Worm (Caenorhabditis elegans) whole organism, young adult: ENCODE measurements around the gene C39B10.4.

Experiments
- B0035.1 ChIP-seq: sonication (generic microtip); optimal IDR thresholded peaks from 2 replicates; lab custom pipeline; 2016; ENCODE audit warnings: missing genetic modification characterization, mild to moderate bottlenecking, missing compliant biosample characterization, missing genotype, missing genetic modification reagents
- B0336.3 ChIP-seq: fragments of 200-800 bp; sonication (Bioruptor generic); IDR thresholded peaks from 2 replicates; pipeline ENCODE4 v1.3.6; 2022; ENCODE audit warnings: missing genetic modification characterization, missing compliant biosample characterization
- F22D6.2 ChIP-seq: sonication (generic microtip); optimal IDR thresholded peaks from 2 replicates; lab custom pipeline; 2016; ENCODE audit warnings: mild to moderate bottlenecking, missing genetic modification characterization, missing compliant biosample characterization
- F39B2.1 ChIP-seq: fragments of 200-800 bp; sonication (Bioruptor generic); IDR thresholded peaks from 2 replicates; pipeline ENCODE4 v1.3.6; 2022; ENCODE audit warnings: missing genetic modification reagents, missing genetic modification characterization, missing compliant biosample characterization
- K12H6.12 ChIP-seq: fragments of 200-800 bp; sonication (Bioruptor generic); optimal IDR thresholded peaks from 2 replicates; lab custom pipeline; 2018; ENCODE audit warnings: mild to moderate bottlenecking, missing genetic modification characterization, missing compliant biosample characterization
- T07F8.4 ChIP-seq: sonication (generic microtip); optimal IDR thresholded peaks from 2 replicates; lab custom pipeline; 2016; ENCODE audit warnings: mild to moderate bottlenecking, missing genetic modification characterization, moderate library complexity, missing compliant biosample characterization
- Y53F4B.3 ChIP-seq: fragments of 200-800 bp; sonication (Bioruptor generic); IDR thresholded peaks from 2 replicates; pipeline ENCODE4 v1.3.6; 2022; ENCODE audit warnings: missing genetic modification reagents, missing genetic modification characterization, missing compliant biosample characterization
- Y53G8AR.9 ChIP-seq: fragments of 200-800 bp; sonication (Bioruptor generic); conservative IDR thresholded peaks from 2 replicates; pipeline ENCODE4 v1.3.6; 2022; ENCODE audit warnings: missing genetic modification reagents, missing genetic modification characterization, missing compliant biosample characterization
- Y56A3A.18 ChIP-seq: fragments of 200-800 bp; sonication (Bioruptor generic); IDR thresholded peaks from 2 replicates; pipeline ENCODE4 v1.3.6; 2022; ENCODE audit warnings: missing genetic modification reagents, missing genetic modification characterization, missing compliant biosample characterization
- akir-1 ChIP-seq: fragments of 200-800 bp; sonication (Bioruptor generic); optimal IDR thresholded peaks from 2 replicates; lab custom pipeline; 2018; ENCODE audit warnings: mild to moderate bottlenecking, missing genetic modification characterization, moderate library complexity, missing compliant biosample characterization
- aptf-3 ChIP-seq: fragments of 200-800 bp; sonication (Bioruptor generic); IDR thresholded peaks from 2 replicates; pipeline ENCODE4 v1.3.6; 2022; ENCODE audit warnings: missing genetic modification characterization, missing compliant biosample characterization
- attf-3 ChIP-seq: fragments of 200-800 bp; sonication (Bioruptor generic); conservative IDR thresholded peaks from 2 replicates; pipeline ENCODE4 v1.3.6; 2022; ENCODE audit warnings: missing genetic modification reagents, missing genetic modification characterization, missing compliant biosample characterization
- attf-6 ChIP-seq: fragments of 200-800 bp; sonication (Bioruptor generic); IDR thresholded peaks from 2 replicates; pipeline ENCODE4 v1.3.6; 2022; ENCODE audit warnings: missing genetic modification reagents, missing genetic modification characterization, missing compliant biosample characterization
- ceh-40 ChIP-seq: fragments of 200-800 bp; sonication (Bioruptor generic); IDR thresholded peaks from 2 replicates; pipeline ENCODE4 v1.3.6; 2022; ENCODE audit warnings: missing genetic modification characterization, missing compliant biosample characterization
- ceh-58 ChIP-seq: fragments of 200-800 bp; sonication (Bioruptor generic); IDR thresholded peaks from 2 replicates; pipeline ENCODE4 v1.3.6; 2022; ENCODE audit warnings: missing genetic modification characterization, missing compliant biosample characterization
- egl-18 ChIP-seq: fragments of 200-800 bp; sonication (Bioruptor generic); IDR thresholded peaks from 2 replicates; pipeline ENCODE4 v1.3.6; 2022; ENCODE audit warnings: missing genetic modification reagents, missing genetic modification characterization, missing compliant biosample characterization
- egl-44 ChIP-seq: fragments of 200-800 bp; sonication (Bioruptor generic); IDR thresholded peaks from 2 replicates; pipeline ENCODE4 v1.3.6; 2022; ENCODE audit warnings: missing genetic modification reagents, missing genetic modification characterization, missing compliant biosample characterization
- egrh-3 ChIP-seq: fragments of 200-800 bp; sonication (Bioruptor generic); IDR thresholded peaks from 2 replicates; pipeline ENCODE4 v1.3.6; 2022; ENCODE audit warnings: missing genetic modification reagents, missing genetic modification characterization, missing compliant biosample characterization
- fkh-3 ChIP-seq: sonication (generic microtip); optimal IDR thresholded peaks from 2 replicates; lab custom pipeline; 2016; ENCODE audit warnings: mild to moderate bottlenecking, missing genetic modification characterization, missing compliant biosample characterization
- hrde-1 ChIP-seq: sonication (generic microtip); optimal IDR thresholded peaks from 2 replicates; lab custom pipeline; 2016; ENCODE audit warnings: missing genetic modification characterization, mild to moderate bottlenecking, missing compliant biosample characterization, moderate library complexity, missing genotype, missing genetic modification reagents, borderline replicate concordance
- let-607 ChIP-seq, 2 experiments: fragments of 200-800 bp in 1 of 2; sonication (Bioruptor generic) in 1 of 2; sonication (generic microtip) in 1 of 2; optimal IDR thresholded peaks; 2 replicates each; lab custom pipeline; 2016 to 2018; ENCODE audit warnings: mild to moderate bottlenecking in 2 of 2, missing compliant biosample characterization in 2 of 2, missing genetic modification characterization in 2 of 2, moderate library complexity in 2 of 2, missing genotype in 1 of 2
- lin-54 ChIP-seq: fragments of 200-800 bp; sonication (Bioruptor generic); optimal IDR thresholded peaks from 2 replicates; lab custom pipeline; 2018; ENCODE audit warnings: mild to moderate bottlenecking, missing genetic modification characterization, missing compliant biosample characterization
- lir-1 ChIP-seq: fragments of 200-800 bp; sonication (Bioruptor generic); conservative IDR thresholded peaks from 2 replicates; pipeline ENCODE4 v1.3.6; 2022; ENCODE audit warnings: missing genetic modification reagents, missing genetic modification characterization, missing compliant biosample characterization
- mel-28 ChIP-seq: sonication (generic microtip); optimal IDR thresholded peaks from 2 replicates; lab custom pipeline; 2016; ENCODE audit warnings: borderline replicate concordance, mild to moderate bottlenecking, missing genetic modification characterization, missing compliant biosample characterization
- mes-4 ChIP-seq: sonication (generic microtip); optimal IDR thresholded peaks from 2 replicates; lab custom pipeline; 2016; ENCODE audit warnings: missing genotype, missing genetic modification characterization, missing compliant biosample characterization
- mxl-1 ChIP-seq: sonication (generic microtip); optimal IDR thresholded peaks from 2 replicates; lab custom pipeline; 2016; ENCODE audit warnings: missing genetic modification characterization, missing compliant biosample characterization
- nfya-1 ChIP-seq: sonication (generic microtip); optimal IDR thresholded peaks from 2 replicates; lab custom pipeline; 2017; ENCODE audit warnings: antibody characterized with exemption, missing compliant biosample characterization, missing genetic modification characterization, borderline replicate concordance; ENCODE audit not compliant: insufficient read depth
- nfya-2 ChIP-seq: fragments of 200-800 bp; sonication (Bioruptor generic); IDR thresholded peaks from 2 replicates; pipeline ENCODE4 v1.3.6; 2022; ENCODE audit warnings: missing genetic modification reagents, missing genetic modification characterization, missing compliant biosample characterization
- nhr-80 ChIP-seq: sonication (generic microtip); optimal IDR thresholded peaks from 2 replicates; lab custom pipeline; 2016; ENCODE audit warnings: missing genetic modification characterization, missing compliant biosample characterization
- nhr-90 ChIP-seq: sonication (generic microtip); optimal IDR thresholded peaks from 2 replicates; lab custom pipeline; 2016; ENCODE audit warnings: missing genotype, mild to moderate bottlenecking, missing genetic modification characterization, missing compliant biosample characterization
- repo-1 ChIP-seq: sonication (generic microtip); optimal IDR thresholded peaks from 2 replicates; lab custom pipeline; 2017; ENCODE audit warnings: mild to moderate bottlenecking, missing genetic modification characterization, missing compliant biosample characterization
- sdz-38 ChIP-seq: sonication (generic microtip); optimal IDR thresholded peaks from 2 replicates; lab custom pipeline; 2016; ENCODE audit warnings: missing genotype, missing genetic modification characterization, missing compliant biosample characterization
- snpc-1.1 ChIP-seq: sonication (generic microtip); optimal IDR thresholded peaks from 2 replicates; lab custom pipeline; 2017; ENCODE audit warnings: missing genetic modification characterization, mild to moderate bottlenecking, missing compliant biosample characterization, antibody characterized with exemption, moderate library complexity, missing genotype, missing genetic modification reagents; ENCODE audit not compliant: insufficient read depth
- somi-1 ChIP-seq: fragments of 200-800 bp; sonication (Bioruptor generic); optimal IDR thresholded peaks from 2 replicates; lab custom pipeline; 2018; ENCODE audit warnings: mild to moderate bottlenecking, missing genetic modification characterization, missing compliant biosample characterization
- tlf-1 ChIP-seq: fragments of 200-800 bp; sonication (Bioruptor generic); optimal IDR thresholded peaks from 2 replicates; lab custom pipeline; 2018; ENCODE audit warnings: mild to moderate bottlenecking, missing genetic modification characterization, missing compliant biosample characterization
- unc-130 ChIP-seq: sonication (generic microtip); optimal IDR thresholded peaks from 2 replicates; lab custom pipeline; 2016; ENCODE audit warnings: missing genetic modification reagents, missing genetic modification characterization, missing compliant biosample characterization
- ztf-22 ChIP-seq: fragments of 200-800 bp; sonication (Bioruptor generic); optimal IDR thresholded peaks from 2 replicates; lab custom pipeline; 2018; ENCODE audit warnings: mild to moderate bottlenecking, missing genetic modification characterization, moderate library complexity, missing compliant biosample characterization
- ztf-25 ChIP-seq: fragments of 200-800 bp; sonication (Bioruptor generic); IDR thresholded peaks from 2 replicates; pipeline ENCODE4 v1.3.6; 2022; ENCODE audit warnings: missing genetic modification reagents, missing genetic modification characterization, missing compliant biosample characterization
- ztf-28 ChIP-seq: fragments of 200-800 bp; sonication (Bioruptor generic); IDR thresholded peaks from 2 replicates; pipeline ENCODE4 v1.3.6; 2022; ENCODE audit warnings: missing genetic modification reagents, missing genetic modification characterization, missing compliant biosample characterization

C39B10.4 gene

DNA sequence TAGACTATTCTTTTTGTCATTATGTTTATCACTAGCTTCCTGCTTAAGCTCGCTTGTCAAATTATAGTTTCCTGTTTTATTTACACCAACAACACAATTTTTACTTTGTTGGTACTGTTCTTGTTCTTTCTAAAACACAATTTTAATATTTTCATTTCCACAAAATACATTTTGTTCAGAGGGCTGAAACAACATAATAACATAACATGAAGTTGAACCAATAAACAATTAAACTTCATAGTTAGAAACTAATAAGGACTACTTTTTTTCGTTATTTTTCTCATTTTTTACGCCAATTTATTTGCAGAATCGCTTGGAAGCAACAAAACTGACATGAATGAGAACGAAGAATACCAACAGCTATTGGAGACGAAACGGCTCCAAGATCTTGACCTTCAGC is 969 bp upstream of the C39B10.4 start, which contains the start of gene C39B10.3:
C39B10.3 (plus strand) TSS at position 301 of the 400 bp plus-strand sequence.
- no peak for TF ChIP-seq B0336.3 (GFP tag; lab: Robert Waterston, UW)
- TF ChIP-seq mel-28 (tag; lab: Kevin White, UChicago) = no peak
- TF ChIP-seq repo-1 (tag; lab: Kevin White, UChicago) = no peak
- no peak for TF ChIP-seq nhr-90
- no peak for TF ChIP-seq ceh-58 (GFP tag; lab: Robert Waterston, UW)
- TF ChIP-seq aptf-3 (GFP tag; lab: Robert Waterston, UW) = no peak
- no peak for TF ChIP-seq sdz-38 (tag; lab: Kevin White, UChicago)
- no peak for TF ChIP-seq mxl-1 (tag; lab: Kevin White, UChicago)
- no peak for TF ChIP-seq somi-1 (GFP tag; lab: Kevin White, UChicago)
- no peak for TF ChIP-seq Y56A3A.18 (GFP tag; lab: Robert Waterston, UW)
- no peak for TF ChIP-seq F39B2.1 (GFP tag; lab: Robert Waterston, UW)
- TF ChIP-seq nhr-80 (tag; lab: Kevin White, UChicago) = no peak
- no peak for TF ChIP-seq ceh-40
- TF ChIP-seq lir-1 = no peak
- TF ChIP-seq nfya-1 = no peak
- TF ChIP-seq, all 124 proteins: peak for 0

DNA sequence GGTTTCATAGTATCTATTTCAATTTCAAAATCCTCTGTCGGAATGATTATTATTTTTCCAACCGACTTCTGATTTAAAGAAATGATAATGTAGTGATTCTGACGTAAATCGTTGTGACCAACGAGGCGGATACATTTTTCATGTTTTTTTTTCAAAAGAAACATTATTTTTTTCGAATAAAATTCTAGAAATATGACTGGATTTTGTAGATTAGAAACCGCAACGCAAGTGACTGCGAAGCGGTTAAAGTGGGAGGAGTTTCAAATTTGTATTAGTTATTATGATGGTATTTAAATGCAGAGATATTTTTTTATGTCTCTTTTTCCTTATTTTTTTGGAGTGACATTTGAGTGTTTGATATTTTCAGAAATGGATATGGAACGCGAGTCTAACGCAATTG is 2.2 kb downstream of the C39B10.4 start, which contains the start of gene C39B10.5:
C39B10.5 (plus strand) TSS at position 362 of the 400 bp plus-strand sequence.
- TF ChIP-seq egl-18 (GFP tag; lab: Robert Waterston, UW) (no peak), ztf-28 (no peak), egl-44 (GFP tag; lab: Robert Waterston, UW) (no peak), repo-1 (tag; lab: Kevin White, UChicago) (no peak), F22D6.2 (no peak), snpc-1.1 (tag; lab: Kevin White, UChicago) (no peak), K12H6.12 (tag; lab: Kevin White, UChicago) (no peak), egrh-3 (GFP tag; lab: Robert Waterston, UW) (no peak), lin-54 (GFP tag; lab: Kevin White, UChicago) (no peak), ceh-40 (no peak), nfya-2 (no peak)

DNA sequence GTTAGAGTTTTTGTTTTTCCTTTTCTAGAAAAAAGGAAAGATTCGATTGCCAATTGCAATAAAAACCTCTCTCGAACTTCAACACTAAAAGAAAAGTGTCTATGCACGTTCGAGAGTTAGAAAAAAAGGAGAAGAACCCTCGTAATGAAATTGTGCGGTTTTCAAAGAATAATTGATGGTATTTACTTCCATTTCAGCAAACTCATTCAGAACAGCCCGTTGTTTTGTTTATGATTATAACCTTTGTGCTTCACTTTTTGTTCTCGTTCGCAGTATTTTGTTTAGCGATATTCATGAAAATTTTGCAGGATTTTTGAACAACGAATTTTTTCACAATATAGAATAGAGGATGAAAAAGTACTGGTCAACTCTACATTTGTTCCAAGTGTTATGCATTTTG is 9.2 kb downstream of the C39B10.4 start, which contains the start of gene lgc-41:
lgc-41 (plus strand) TSS at position 301 of the 400 bp plus-strand sequence.
- TF ChIP-seq attf-3 (GFP tag; lab: Robert Waterston, UW) (no peak), T07F8.4 (no peak)

DNA sequence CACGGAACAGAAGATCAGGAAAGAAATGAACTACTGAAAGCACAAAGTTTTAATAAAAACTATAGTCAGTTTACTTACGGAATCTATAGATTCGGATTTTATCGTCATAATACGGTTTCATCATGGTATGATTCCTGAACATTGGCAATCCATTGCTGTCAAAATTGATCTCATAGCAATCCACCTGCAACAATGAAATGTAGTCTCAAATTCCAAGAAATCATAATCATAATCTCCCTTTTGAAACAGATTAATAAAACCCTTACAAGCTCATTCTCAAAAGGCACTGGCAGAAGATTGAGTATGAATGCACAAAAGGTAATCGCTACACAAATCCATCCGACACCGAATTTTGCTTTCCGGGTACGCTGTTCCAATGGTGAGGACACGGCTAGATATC is 17.6 kb downstream of the C39B10.4 start:
- no peak for TF ChIP-seq aptf-3 (GFP tag; lab: Robert Waterston, UW)
- TF ChIP-seq snpc-1.1 (tag; lab: Kevin White, UChicago) = no peak
- no peak for TF ChIP-seq mes-4 (tag; lab: Kevin White, UChicago)
- no peak for TF ChIP-seq egl-44 (GFP tag; lab: Robert Waterston, UW)
- no peak for TF ChIP-seq lir-1
- no peak for TF ChIP-seq let-607 (tag; optimal IDR thresholded peaks at IDR 0.05; lab: Kevin White, UChicago)
- no peak for TF ChIP-seq Y53F4B.3
- no peak for TF ChIP-seq nhr-90
- no peak for TF ChIP-seq tlf-1 (GFP tag; lab: Kevin White, UChicago)
- no peak for TF ChIP-seq attf-6 (GFP tag; lab: Robert Waterston, UW)
- TF ChIP-seq B0035.1 (tag; lab: Kevin White, UChicago) = no peak
- TF ChIP-seq Y53G8AR.9 = no peak
- no peak for TF ChIP-seq ztf-25 (GFP tag; lab: Robert Waterston, UW)
- no peak for TF ChIP-seq ztf-22 (GFP tag; lab: Kevin White, UChicago)
- no peak for TF ChIP-seq unc-130
- TF ChIP-seq hrde-1 (tag; lab: Kevin White, UChicago) = no peak
- no peak for TF ChIP-seq fkh-3 (tag; lab: Kevin White, UChicago)
- TF ChIP-seq akir-1 (GFP tag; lab: Kevin White, UChicago) = no peak
- no peak for TF ChIP-seq T07F8.4
- no peak for TF ChIP-seq B0336.3 (GFP tag; lab: Robert Waterston, UW)
